Worm (Caenorhabditis elegans) whole organism, midembryonic: Measurements from ENCODE around the gene unc-86.

Experiments used
- cog-1 ChIP-seq: sonication (generic microtip); optimal IDR thresholded peaks from 2 replicates; lab custom pipeline; 2016; ENCODE audit warnings: missing genetic modification characterization, missing compliant biosample characterization
- flt-1 ChIP-seq: fragments of 200-800 bp; sonication (Bioruptor generic); IDR thresholded peaks from 2 replicates; pipeline ENCODE4 v1.3.6; 2022; ENCODE audit warnings: missing genetic modification characterization, missing compliant biosample characterization
- ref-1 ChIP-seq: fragments of 200-800 bp; sonication (Bioruptor generic); conservative IDR thresholded peaks from 2 replicates; pipeline ENCODE4 v1.3.6; 2022; ENCODE audit warnings: missing genetic modification reagents, missing genetic modification characterization, missing compliant biosample characterization

DNA sequence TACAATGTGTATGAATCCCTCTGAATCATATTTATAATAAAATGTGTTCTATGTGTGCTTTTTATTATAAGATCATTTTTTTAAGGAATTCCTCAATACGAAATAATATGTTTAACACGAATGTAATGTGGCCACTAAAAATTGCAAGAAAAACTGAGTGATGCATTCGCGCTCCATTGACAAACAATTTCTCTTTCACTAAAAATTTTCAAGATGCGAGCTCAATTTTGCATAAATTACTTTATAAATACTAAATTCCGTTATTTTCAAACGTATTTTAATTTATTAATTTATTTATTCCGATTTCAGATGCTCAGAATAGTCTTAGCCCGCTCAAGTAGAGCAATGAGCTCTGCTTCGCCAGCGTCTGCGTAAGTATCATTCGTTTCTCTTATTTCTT lies 49.6 kb upstream of the unc-86 start, which contains the start of gene mrps-9:
- TF ChIP-seq ref-1 (GFP tag; lab: Robert Waterston, UW) = no peak
- no peak for TF ChIP-seq cog-1
- 0 out of 2 replicates have a peak, but pooled peaks have one; percentile 23 for TF ChIP-seq flt-1 (GFP tag; lab: Robert Waterston, UW)
